Fruit fly (Drosophila melanogaster): ENCODE data around the gene CG9132.

CG9132 gene

dm6 chrX:16786860-16787415 is 13.6 kb downstream of the CG9132 start, which contains the start of the genes CG9609 and Sap30:
Gene CG9609, minus strand, starts transcription at chrX:16787008.
Gene Sap30, plus strand, starts transcription at chrX:16787283.
- peak; percentile 28 for TF ChIP-seq Hr83 (GFP tag; optimal IDR thresholded peaks at IDR 0.05; ENCODE audit: poor library complexity, severe bottlenecking)
- peak; percentile 24 for TF ChIP-seq Hnf4 (GFP tag; optimal IDR thresholded peaks at IDR 0.05)
- no peak for TF ChIP-seq Myc (optimal IDR thresholded peaks at IDR 0.05)

dm6 chrX:16783743-16784142 is 16.8 kb downstream of the CG9132 start, which contains the start of gene mRpL22:
Gene mRpL22, plus strand, starts transcription at chrX:16783933.
- no peak for TF ChIP-seq woc (GFP tag; optimal IDR thresholded peaks at IDR 0.05)

dm6 chrX:16783141-16783715 is 17.3 kb downstream of the CG9132 start, which contains the start of gene if:
Gene if, minus strand, starts transcription at chrX:16783434.
- TF ChIP-seq ey (GFP tag; optimal IDR thresholded peaks at IDR 0.05): no peak
- TF ChIP-seq usp (GFP tag; optimal IDR thresholded peaks at IDR 0.05): no peak
- TF ChIP-seq Sp1 (GFP tag; optimal IDR thresholded peaks at IDR 0.05): no peak
- no peak for TF ChIP-seq N (GFP tag; optimal IDR thresholded peaks at IDR 0.05)
- TF ChIP-seq woc (GFP tag; optimal IDR thresholded peaks at IDR 0.05): no peak
- no peak for TF ChIP-seq h (GFP tag; optimal IDR thresholded peaks at IDR 0.05)
- no peak for TF ChIP-seq dl (GFP tag; optimal IDR thresholded peaks at IDR 0.05; ENCODE audit: insufficient read depth in 1 of 2, partially characterized antibody in 2 of 2)
- TF ChIP-seq brk (GFP tag; optimal IDR thresholded peaks at IDR 0.05): no peak
- no peak for TF ChIP-seq sv (GFP tag; optimal IDR thresholded peaks at IDR 0.05)
- TF ChIP-seq psq (GFP tag; optimal IDR thresholded peaks at IDR 0.05): no peak
- TF ChIP-seq Dif (GFP tag; optimal IDR thresholded peaks at IDR 0.05; ENCODE audit: partially characterized antibody): no peak
- TF ChIP-seq tai (GFP tag; optimal IDR thresholded peaks at IDR 0.05): no peak
- no peak for TF ChIP-seq br (GFP tag; optimal IDR thresholded peaks at IDR 0.05)
- TF ChIP-seq CG32264 (GFP tag; optimal IDR thresholded peaks at IDR 0.05): no peak
- TF ChIP-seq Rel (GFP tag; optimal IDR thresholded peaks at IDR 0.05): no peak
- no peak for TF ChIP-seq Rel (tag; optimal IDR thresholded peaks at IDR 0.05)

dm6 chrX:16782175-16782916 is 18.2 kb downstream of the CG9132 start:
- TF ChIP-seq CG32264 (GFP tag; optimal IDR thresholded peaks at IDR 0.05) (no peak), psq (GFP tag; optimal IDR thresholded peaks at IDR 0.05) (no peak), OdsH (GFP tag; optimal IDR thresholded peaks at IDR 0.05) (peak; percentile 0), sage (GFP tag; optimal IDR thresholded peaks at IDR 0.05) (no peak), sv (GFP tag; optimal IDR thresholded peaks at IDR 0.05) (peak; percentile 8), Myc (optimal IDR thresholded peaks at IDR 0.05) (no peak), rgr (GFP tag; optimal IDR thresholded peaks at IDR 0.05) (peak; percentile 20), fru (GFP tag; optimal IDR thresholded peaks at IDR 0.05) (peak; percentile 4), Jra (GFP tag; optimal IDR thresholded peaks at IDR 0.05) (no peak), ey (GFP tag; optimal IDR thresholded peaks at IDR 0.05) (peak; percentile 4), foxo (GFP tag; optimal IDR thresholded peaks at IDR 0.05) (peak in 1 of 2 experiments; percentile 13), h (GFP tag; optimal IDR thresholded peaks at IDR 0.05) (peak; percentile 13), Hr83 (GFP tag; optimal IDR thresholded peaks at IDR 0.05; ENCODE audit: poor library complexity, severe bottlenecking) (no peak), Mio (GFP tag; optimal IDR thresholded peaks at IDR 0.05) (no peak)

dm6 chrX:16781055-16781454 is 19.5 kb downstream of the CG9132 start:
- TF ChIP-seq Hr78 (GFP tag; optimal IDR thresholded peaks at IDR 0.05) (no peak), Hr83 (GFP tag; optimal IDR thresholded peaks at IDR 0.05; ENCODE audit: poor library complexity, severe bottlenecking) (no peak), HLH106 (tag; optimal IDR thresholded peaks at IDR 0.05) (no peak), dl (GFP tag; optimal IDR thresholded peaks at IDR 0.05; ENCODE audit: insufficient read depth in 1 of 2, partially characterized antibody in 2 of 2) (no peak), rgr (GFP tag; optimal IDR thresholded peaks at IDR 0.05) (peak; percentile 4), sv (GFP tag; optimal IDR thresholded peaks at IDR 0.05) (no peak), foxo (GFP tag; optimal IDR thresholded peaks at IDR 0.05) (peak in 1 of 2 experiments; percentile 1), woc (GFP tag; optimal IDR thresholded peaks at IDR 0.05) (no peak)
